Fruit fly (Drosophila melanogaster) whole organism, embryonic: Measurements from ENCODE around the gene Kr-h1.

ENCODE experiments used
- CG10267 ChIP-seq: fragments of 200-800 bp; sonication (Bioruptor generic); optimal IDR thresholded peaks from 2 replicates; lab custom pipeline; 2018; ENCODE audit warnings: missing biosample characterization, mild to moderate bottlenecking, missing genetic modification characterization, moderate library complexity
- CG10959 ChIP-seq: fragments of 200-800 bp; sonication (Bioruptor generic); IDR thresholded peaks from 2 replicates; pipeline ENCODE4 v1.3.6; 2022; ENCODE audit warnings: missing biosample characterization, missing genetic modification characterization
- CG11093 ChIP-seq: fragments of 200-800 bp; sonication (Bioruptor generic); IDR thresholded peaks from 3 replicates; pipeline ENCODE4 v1.3.6; 2022; ENCODE audit warnings: missing biosample characterization, missing genetic modification characterization
- CG11398 ChIP-seq: fragments of 200-800 bp; sonication (Bioruptor generic); optimal IDR thresholded peaks from 2 replicates; lab custom pipeline; 2016; ENCODE audit warnings: missing biosample characterization, missing genetic modification characterization
- CG11456 ChIP-seq: fragments of 200-800 bp; sonication (Bioruptor generic); IDR thresholded peaks from 3 replicates; pipeline ENCODE4 v1.3.6; 2022; ENCODE audit warnings: missing biosample characterization, missing genetic modification characterization
- CG12155 ChIP-seq: fragments of 200-800 bp; sonication (Bioruptor generic); optimal IDR thresholded peaks from 3 replicates; lab custom pipeline; 2016; ENCODE audit warnings: missing biosample characterization, missing genetic modification characterization
- CG13775 ChIP-seq: fragments of 200-800 bp; sonication (Bioruptor generic); optimal IDR thresholded peaks from 3 replicates; lab custom pipeline; 2017; ENCODE audit warnings: missing biosample characterization, mild to moderate bottlenecking, missing genetic modification characterization
- CG17568 ChIP-seq: fragments of 200-800 bp; sonication (Bioruptor generic); optimal IDR thresholded peaks from 2 replicates; lab custom pipeline; 2018; ENCODE audit warnings: missing biosample characterization, mild to moderate bottlenecking, missing genetic modification characterization, moderate library complexity
- CG2199 ChIP-seq: fragments of 200-800 bp; sonication (Bioruptor generic); IDR thresholded peaks from 3 replicates; pipeline ENCODE4 v1.3.6; 2022; ENCODE audit warnings: missing biosample characterization, missing genetic modification characterization
- CG30403 ChIP-seq: fragments of 200-800 bp; sonication (Bioruptor generic); optimal IDR thresholded peaks from 3 replicates; lab custom pipeline; 2016; ENCODE audit warnings: missing biosample characterization, missing genetic modification characterization
- CG31365 ChIP-seq: fragments of 200-800 bp; sonication (Bioruptor generic); optimal IDR thresholded peaks from 2 replicates; lab custom pipeline; 2018; ENCODE audit warnings: missing biosample characterization, mild to moderate bottlenecking, missing genetic modification characterization
- CG34376 ChIP-seq: fragments of 200-800 bp; sonication (Bioruptor generic); optimal IDR thresholded peaks from 2 replicates; lab custom pipeline; 2018; ENCODE audit warnings: missing biosample characterization, mild to moderate bottlenecking, missing genetic modification characterization
- CG3847 ChIP-seq: fragments of 200-800 bp; sonication (Bioruptor generic); IDR thresholded peaks from 2 replicates; pipeline ENCODE4 v1.3.6; 2022; ENCODE audit warnings: missing biosample characterization, missing genetic modification characterization
- CG4360 ChIP-seq: fragments of 200-800 bp; sonication (Bioruptor generic); IDR thresholded peaks from 2 replicates; pipeline ENCODE4 v1.3.6; 2022; ENCODE audit warnings: missing biosample characterization, missing genetic modification characterization
- CG6854 ChIP-seq: fragments of 200-800 bp; sonication (Bioruptor generic); optimal IDR thresholded peaks from 3 replicates; lab custom pipeline; 2017; ENCODE audit warnings: missing biosample characterization, mild to moderate bottlenecking, missing genetic modification characterization
- CG8388 ChIP-seq: fragments of 200-800 bp; sonication (Bioruptor generic); optimal IDR thresholded peaks from 2 replicates; lab custom pipeline; 2019; ENCODE audit warnings: missing biosample characterization, mild to moderate bottlenecking, missing genetic modification characterization, moderate library complexity
- CG8765 ChIP-seq: fragments of 200-800 bp; sonication (Bioruptor generic); IDR thresholded peaks from 2 replicates; pipeline ENCODE4 v1.3.6; 2022; ENCODE audit warnings: missing biosample characterization, missing genetic modification characterization
- CG9727 ChIP-seq: fragments of 200-800 bp; sonication (Bioruptor generic); optimal IDR thresholded peaks from 3 replicates; lab custom pipeline; 2017; ENCODE audit warnings: missing biosample characterization, mild to moderate bottlenecking, missing genetic modification characterization
- CG9797 ChIP-seq: fragments of 200-800 bp; sonication (Bioruptor generic); optimal IDR thresholded peaks from 3 replicates; lab custom pipeline; 2018; ENCODE audit warnings: missing biosample characterization, mild to moderate bottlenecking, missing genetic modification characterization
- CkIIα-i1 ChIP-seq: fragments of 200-800 bp; sonication (Bioruptor generic); IDR thresholded peaks from 2 replicates; pipeline ENCODE4 v1.3.6; 2022; ENCODE audit warnings: missing biosample characterization, missing genetic modification characterization
- CoRest ChIP-seq: fragments of 200-800 bp; sonication (Bioruptor generic); optimal IDR thresholded peaks from 3 replicates; lab custom pipeline; 2018; ENCODE audit warnings: missing biosample characterization, mild to moderate bottlenecking, missing genetic modification characterization, moderate library complexity
- E2f2 ChIP-seq: fragments of 200-800 bp; sonication (Bioruptor generic); IDR thresholded peaks from 2 replicates; pipeline ENCODE4 v1.3.6; 2022; ENCODE audit warnings: missing biosample characterization, missing genetic modification characterization
- Eip74EF ChIP-seq, 2 experiments: fragments of 200-800 bp in 1 of 2; fragments of >200 bp in 1 of 2; sonication (Bioruptor generic) in 1 of 2; optimal IDR thresholded peaks; 2 replicates each; lab custom pipeline; 2017 to 2019; ENCODE audit warnings: missing biosample characterization in 2 of 2, missing genetic modification characterization in 2 of 2, mild to moderate bottlenecking in 1 of 2, moderate library complexity in 1 of 2
- HLH3B ChIP-seq: fragments of 200-800 bp; sonication (Bioruptor generic); IDR thresholded peaks from 2 replicates; pipeline ENCODE4 v1.3.6; 2022; ENCODE audit warnings: missing biosample characterization, missing genetic modification characterization
- MESR4 ChIP-seq: fragments of 200-800 bp; sonication (Bioruptor generic); optimal IDR thresholded peaks from 2 replicates; lab custom pipeline; 2018; ENCODE audit warnings: missing biosample characterization, mild to moderate bottlenecking, missing genetic modification characterization, moderate library complexity
- Mad ChIP-seq: fragments of 200-800 bp; sonication (Bioruptor generic); optimal IDR thresholded peaks from 2 replicates; lab custom pipeline; 2016; ENCODE audit warnings: missing biosample characterization, missing genetic modification characterization
- Rx ChIP-seq: fragments of 200-800 bp; sonication (Bioruptor generic); IDR thresholded peaks from 2 replicates; pipeline ENCODE4 v1.3.6; 2022; ENCODE audit warnings: missing biosample characterization, missing genetic modification characterization
- Side ChIP-seq: fragments of 200-800 bp; sonication (Bioruptor generic); optimal IDR thresholded peaks from 2 replicates; lab custom pipeline; 2016; ENCODE audit warnings: missing biosample characterization, missing genetic modification characterization
- Sry-δ ChIP-seq: fragments of 200-800 bp; sonication (Bioruptor generic); optimal IDR thresholded peaks from 2 replicates; lab custom pipeline; 2016; ENCODE audit warnings: missing biosample characterization, missing genetic modification characterization
- Stat92E ChIP-seq, 3 experiments: fragments of >200 bp in 2 of 3; fragments of 200-800 bp in 1 of 3; sonication (Bioruptor generic) in 1 of 3; optimal IDR thresholded peaks; 2 replicates each; lab custom pipeline; 2017 to 2019; ENCODE audit warnings: missing biosample characterization in 3 of 3, missing genetic modification characterization in 3 of 3, mild to moderate bottlenecking in 1 of 3, moderate library complexity in 1 of 3
- abd-A ChIP-seq: fragments of 200-800 bp; sonication (Bioruptor generic); optimal IDR thresholded peaks from 3 replicates; lab custom pipeline; 2019; ENCODE audit warnings: missing biosample characterization, mild to moderate bottlenecking, missing genetic modification characterization, moderate library complexity
- amos ChIP-seq: fragments of 200-800 bp; sonication (Bioruptor generic); IDR thresholded peaks from 2 replicates; pipeline ENCODE4 v1.3.6; 2022; ENCODE audit warnings: missing biosample characterization, missing genetic modification characterization; ENCODE audit not compliant: partially characterized antibody
- aop ChIP-seq: fragments of 200-800 bp; sonication (Bioruptor generic); IDR thresholded peaks from 2 replicates; pipeline ENCODE4 v1.3.6; 2022; ENCODE audit warnings: missing biosample characterization, missing genetic modification characterization
- br ChIP-seq: fragments of >200 bp; optimal IDR thresholded peaks from 2 replicates; lab custom pipeline; 2017
- cad ChIP-seq: fragments of >200 bp; optimal IDR thresholded peaks from 2 replicates; lab custom pipeline; 2017; ENCODE audit warnings: missing biosample characterization, missing genetic modification characterization
- cato ChIP-seq: fragments of 200-800 bp; sonication (Bioruptor generic); optimal IDR thresholded peaks from 2 replicates; lab custom pipeline; 2016; ENCODE audit warnings: missing biosample characterization, missing genetic modification characterization, borderline replicate concordance
- ci ChIP-seq: fragments of 200-800 bp; sonication (Bioruptor generic); IDR thresholded peaks from 3 replicates; pipeline ENCODE4 v1.3.6; 2022; ENCODE audit warnings: missing biosample characterization, missing genetic modification characterization
- disco-r ChIP-seq: fragments of 200-800 bp; sonication (Bioruptor generic); optimal IDR thresholded peaks from 2 replicates; lab custom pipeline; 2016; ENCODE audit warnings: missing biosample characterization, missing genetic modification characterization
- fru ChIP-seq: fragments of >200 bp; optimal IDR thresholded peaks from 2 replicates; lab custom pipeline; 2017
- insv ChIP-seq, 2 experiments: fragments of 200-800 bp; sonication (Bioruptor generic); optimal IDR thresholded peaks; 3 replicates each; lab custom pipeline; 2016 to 2018; ENCODE audit warnings: missing biosample characterization in 2 of 2, missing genetic modification characterization in 2 of 2
- lov ChIP-seq, 2 experiments: fragments of 200-800 bp in 1 of 2; fragments of >200 bp in 1 of 2; sonication (Bioruptor generic) in 1 of 2; IDR thresholded peaks in 1 of 2; optimal IDR thresholded peaks in 1 of 2; 2 replicates in 1 of 2; 3 replicates in 1 of 2; pipeline versions ENCODE4 v1.3.6 to Lab custom; 2017 to 2022; ENCODE audit warnings: missing biosample characterization in 1 of 2, missing genetic modification characterization in 1 of 2
- otp ChIP-seq: fragments of 200-800 bp; sonication (Bioruptor generic); IDR thresholded peaks from 3 replicates; pipeline ENCODE4, ENCODE4 v1.3.6; 2022; ENCODE audit warnings: missing biosample characterization, missing genetic modification characterization
- pb ChIP-seq: fragments of 200-800 bp; sonication (Bioruptor generic); optimal IDR thresholded peaks from 3 replicates; lab custom pipeline; 2016; ENCODE audit warnings: missing biosample characterization, missing genetic modification characterization
- pnt ChIP-seq: fragments of 200-800 bp; sonication (Bioruptor generic); optimal IDR thresholded peaks from 3 replicates; lab custom pipeline; 2016; ENCODE audit warnings: missing biosample characterization, missing genetic modification characterization
- ranshi ChIP-seq: fragments of 200-800 bp; sonication (Bioruptor generic); IDR thresholded peaks from 2 replicates; pipeline ENCODE4 v1.3.6; 2022; ENCODE audit warnings: missing biosample characterization, missing genetic modification characterization
- sd ChIP-seq: fragments of 200-800 bp; sonication (Bioruptor generic); optimal IDR thresholded peaks from 3 replicates; lab custom pipeline; 2018; ENCODE audit warnings: missing biosample characterization, mild to moderate bottlenecking, missing genetic modification characterization, moderate library complexity
- slp2 ChIP-seq: fragments of 200-800 bp; sonication (Bioruptor generic); optimal IDR thresholded peaks from 2 replicates; lab custom pipeline; 2016; ENCODE audit warnings: missing biosample characterization, missing genetic modification characterization
- sna ChIP-seq: fragments of 200-800 bp; sonication (Bioruptor generic); IDR thresholded peaks from 2 replicates; pipeline ENCODE4 v1.3.6; 2022; ENCODE audit warnings: missing biosample characterization, missing genetic modification characterization; ENCODE audit not compliant: partially characterized antibody
- vvl ChIP-seq: fragments of 200-800 bp; sonication (Bioruptor generic); IDR thresholded peaks from 2 replicates; pipeline ENCODE4 v1.3.6; 2022; ENCODE audit warnings: missing biosample characterization, missing genetic modification characterization

Kr-h1 gene

dm6 chr2L:6062382-6063082, 19.9 kb upstream of the Kr-h1 start, which contains the start of the genes ND-51 and CG13994 (continued):
- TF ChIP-seq abd-A = no peak
- TF ChIP-seq pnt = peak; percentile 87
- TF ChIP-seq Stat92E (GFP tag; optimal IDR thresholded peaks at IDR 0.05; lab: Kevin White, UChicago) = peak in 1 of 3 experiments; percentile 34
- no peak for TF ChIP-seq Eip74EF (GFP tag; optimal IDR thresholded peaks at IDR 0.05; lab: Kevin White, UChicago)
- TF ChIP-seq aop (GFP tag; lab: Robert Waterston, UW) = 0 out of 2 replicates have a peak, but pooled peaks have one; percentile 25
- peak; percentile 84 for TF ChIP-seq CG13775 (GFP tag; lab: Kevin White, UChicago)
- TF ChIP-seq CG11456 = peak; percentile 86
- TF ChIP-seq CG8765 (GFP tag; lab: Robert Waterston, UW) = peak; percentile 69
- TF ChIP-seq CG2199 (GFP tag; lab: Robert Waterston, UW) = 0 out of 3 replicates have a peak, but pooled peaks have one; percentile 76
- TF ChIP-seq ranshi (GFP tag; lab: Robert Waterston, UW) = peak; percentile 87
- TF ChIP-seq CkIIα-i1 (GFP tag; lab: Robert Waterston, UW) = no peak
- no peak for TF ChIP-seq CG31365 (tag; lab: Kevin White, UChicago)
- TF ChIP-seq disco-r (GFP tag; lab: Kevin White, UChicago) = peak; percentile 50
- no peak for TF ChIP-seq br
- peak; percentile 69; the same call in 2 of the 3 replicates for TF ChIP-seq otp
- TF ChIP-seq CG11093 (GFP tag; lab: Robert Waterston, UW) = peak; percentile 71; the same call in 2 of the 3 replicates
- peak; percentile 64; the same call in 1 of the 2 replicates for TF ChIP-seq E2f2 (GFP tag; lab: Robert Waterston, UW)
- no peak for TF ChIP-seq cad (GFP tag; lab: Kevin White, UChicago)
- peak; percentile 82 for TF ChIP-seq Side
- no peak for TF ChIP-seq CG6854 (GFP tag; lab: Kevin White, UChicago)
- TF ChIP-seq CG34376 = peak; percentile 66
- TF ChIP-seq CG30403 (GFP tag; lab: Kevin White, UChicago) = peak; percentile 87
- TF ChIP-seq Mad (GFP tag; lab: Kevin White, UChicago) = peak; percentile 93
- TF ChIP-seq CG10959 (GFP tag; lab: Robert Waterston, UW) = peak; percentile 59
- no peak; the same call in 1 of the 2 replicates for TF ChIP-seq sna (GFP tag; lab: Robert Waterston, UW)
- TF ChIP-seq CG10267 (tag; lab: Kevin White, UChicago) = peak; percentile 79
- TF ChIP-seq CG17568 (GFP tag; lab: Kevin White, UChicago) = no peak
- TF ChIP-seq pb (GFP tag; lab: Kevin White, UChicago) = peak; percentile 73
- no peak for TF ChIP-seq amos (GFP tag; lab: Robert Waterston, UW)
- TF ChIP-seq CoRest (tag; lab: Kevin White, UChicago) = peak; percentile 90
- peak; percentile 80 for TF ChIP-seq CG8388 (GFP tag; lab: Kevin White, UChicago)
- peak; percentile 75 for TF ChIP-seq CG11398 (GFP tag; lab: Kevin White, UChicago)
- peak; percentile 82 for TF ChIP-seq HLH3B (GFP tag; lab: Robert Waterston, UW)
- TF ChIP-seq ci (GFP tag; lab: Robert Waterston, UW) = peak; percentile 86
- TF ChIP-seq Rx (GFP tag; lab: Robert Waterston, UW) = peak; percentile 74
- no peak for TF ChIP-seq lov (optimal IDR thresholded peaks at IDR 0.05; lab: Kevin White, UChicago)
- peak; percentile 64; the same call in 1 of the 3 replicates for TF ChIP-seq lov (GFP tag; IDR thresholded peaks at IDR 0.05; lab: Robert Waterston, UW)
- TF ChIP-seq slp2 (GFP tag; lab: Kevin White, UChicago) = peak; percentile 67
- peak; percentile 40 for TF ChIP-seq cato (GFP tag; lab: Kevin White, UChicago)
- peak; percentile 81 for TF ChIP-seq CG12155 (GFP tag; lab: Kevin White, UChicago)
- peak; percentile 83 for TF ChIP-seq CG9727 (GFP tag; lab: Kevin White, UChicago)
- no peak for TF ChIP-seq sd
- peak in 1 of 2 experiments; percentile 68 for TF ChIP-seq insv (GFP tag; optimal IDR thresholded peaks at IDR 0.05; lab: Kevin White, UChicago)
- peak; percentile 83 for TF ChIP-seq CG9797 (GFP tag; lab: Kevin White, UChicago)
- TF ChIP-seq CG4360 = 0 out of 2 replicates have a peak, but pooled peaks have one; percentile 45
- TF ChIP-seq vvl (GFP tag; lab: Robert Waterston, UW) = peak; percentile 89
- TF ChIP-seq MESR4 (GFP tag; lab: Kevin White, UChicago) = peak; percentile 48
- TF ChIP-seq Sry-δ (GFP tag; lab: Kevin White, UChicago) = peak; percentile 71
- TF ChIP-seq fru (lab: Kevin White, UChicago) = no peak
- peak; percentile 88 for TF ChIP-seq CG3847 (GFP tag; lab: Robert Waterston, UW)
